Fruit fly (Drosophila melanogaster) whole organism: Measurements from ENCODE around the gene CG34245.

ENCODE experiments used
- CG8478 ChIP-seq: fragments of >200 bp; optimal IDR thresholded peaks from 2 replicates; lab custom pipeline; 2018; ENCODE audit warnings: inconsistent platforms
- Dll ChIP-seq: fragments of >200 bp; optimal IDR thresholded peaks from 2 replicates; lab custom pipeline; 2017
- EcR ChIP-seq, 2 experiments: fragments of >200 bp; optimal IDR thresholded peaks; 2 replicates each; lab custom pipeline; 2017; ENCODE audit warnings: missing biosample characterization in 2 of 2, missing genetic modification characterization in 2 of 2, missing genetic modification reagents in 2 of 2
- pan ChIP-seq: fragments of >200 bp; optimal IDR thresholded peaks from 2 replicates; lab custom pipeline; 2017
- psq ChIP-seq: fragments of >200 bp; optimal IDR thresholded peaks from 2 replicates; lab custom pipeline; 2017
- usp ChIP-seq: fragments of >200 bp; optimal IDR thresholded peaks from 2 replicates; lab custom pipeline; 2017; ENCODE audit warnings: missing biosample characterization, missing genetic modification characterization, mixed read lengths

The CG34245 gene

DNA sequence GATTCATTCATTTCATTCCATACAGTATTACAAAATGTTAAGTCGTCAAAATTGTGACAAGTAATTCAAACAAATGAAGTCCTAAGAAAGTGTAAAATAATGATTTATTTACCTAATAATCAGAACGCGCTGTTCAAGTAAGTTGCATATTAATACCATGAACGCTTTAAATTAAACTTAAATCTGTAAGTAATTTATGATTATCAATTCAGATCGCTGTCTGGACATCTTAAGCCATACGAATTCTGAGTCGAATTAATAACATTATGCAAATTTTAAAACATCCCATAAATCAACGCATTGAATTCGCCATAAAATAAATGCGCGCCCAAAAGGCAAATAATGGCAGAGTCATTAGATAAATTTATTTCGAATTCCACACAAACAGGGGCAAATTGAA is at the start of gene CG34245:
TSS of gene CG34245 (minus strand) at position 101 of the 400 bp plus-strand sequence.
- TF ChIP-seq psq (lab: Kevin White, UChicago) (no peak), usp (no peak), CG8478 (lab: Kevin White, UChicago) (no peak), EcR (GFP tag; optimal IDR thresholded peaks at IDR 0.05; lab: Kevin White, UChicago) (no peak), Dll (lab: Kevin White, UChicago) (no peak), pan (lab: Kevin White, UChicago) (no peak)

dm6 chr3L:14942769-14943168 is 48.6 kb upstream of the CG34245 start:
- TF ChIP-seq CG8478 (lab: Kevin White, UChicago): no peak
- TF ChIP-seq pan (lab: Kevin White, UChicago): no peak
- TF ChIP-seq EcR (GFP tag; optimal IDR thresholded peaks at IDR 0.05; lab: Kevin White, UChicago): no peak
- no peak for TF ChIP-seq psq (lab: Kevin White, UChicago)
- no peak for TF ChIP-seq Dll (lab: Kevin White, UChicago)
- TF ChIP-seq usp: no peak

- TF ChIP-seq pan (lab: Kevin White, UChicago) (no peak), CG8478 (lab: Kevin White, UChicago) (no peak), EcR (GFP tag; optimal IDR thresholded peaks at IDR 0.05; lab: Kevin White, UChicago) (no peak), usp (no peak), Dll (lab: Kevin White, UChicago) (no peak), psq (lab: Kevin White, UChicago) (no peak)
These were observed 31.4 kb upstream of the CG34245 start for dm6 chr3L:14925602-14926001.

DNA sequence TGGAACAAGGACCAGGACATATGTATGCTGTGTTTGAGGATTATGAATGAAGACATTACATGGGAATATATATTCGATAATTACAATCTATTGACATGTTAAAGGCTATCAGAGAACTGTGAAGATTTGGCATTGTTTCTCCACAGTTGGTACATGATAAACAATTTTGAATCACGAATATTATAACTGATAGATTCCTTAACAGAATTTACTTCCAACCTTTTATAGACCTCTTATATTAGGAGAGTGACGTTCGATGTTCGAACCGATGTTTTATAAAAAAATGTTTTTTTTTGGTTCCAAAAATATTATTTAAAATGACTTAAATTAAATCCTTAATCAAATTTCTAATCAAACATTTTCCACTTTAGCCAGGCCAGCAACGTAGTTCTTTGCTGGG is 9.3 kb upstream of the CG34245 start, which contains the start of gene DCX-EMAP:
TSS of gene DCX-EMAP (plus strand) at position 301 of the 400 bp plus-strand sequence.
- no peak for TF ChIP-seq Dll (lab: Kevin White, UChicago)
- no peak for TF ChIP-seq EcR (GFP tag; optimal IDR thresholded peaks at IDR 0.05; lab: Kevin White, UChicago)
- TF ChIP-seq usp: no peak
- TF ChIP-seq pan (lab: Kevin White, UChicago): no peak
- no peak for TF ChIP-seq psq (lab: Kevin White, UChicago)
- no peak for TF ChIP-seq CG8478 (lab: Kevin White, UChicago)

- no peak for TF ChIP-seq psq (lab: Kevin White, UChicago)
- no peak for TF ChIP-seq Dll (lab: Kevin White, UChicago)
- TF ChIP-seq EcR (GFP tag; optimal IDR thresholded peaks at IDR 0.05; lab: Kevin White, UChicago): no peak
- no peak for TF ChIP-seq CG8478 (lab: Kevin White, UChicago)
- no peak for TF ChIP-seq pan (lab: Kevin White, UChicago)
- TF ChIP-seq usp: no peak
These were observed 18.6 kb downstream of the CG34245 start for dm6 chr3L:14875608-14876007.

DNA sequence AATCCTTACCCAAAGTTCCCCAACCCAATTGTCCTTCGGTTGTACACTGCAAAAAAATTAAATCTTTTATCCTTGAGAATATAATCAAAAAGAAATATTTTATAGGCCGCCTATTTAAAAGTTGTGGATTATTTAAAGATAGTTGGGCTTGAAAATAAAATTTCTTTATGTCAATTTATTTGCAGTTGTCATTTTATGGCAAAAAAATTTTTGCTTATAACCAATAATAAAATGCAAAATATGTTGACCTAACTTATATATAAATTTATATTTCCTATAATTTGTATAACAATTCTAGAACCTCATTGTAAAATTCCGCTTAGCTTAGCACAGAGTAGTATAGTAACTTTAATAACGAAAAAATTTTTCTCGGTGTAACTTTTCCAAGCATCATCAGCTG is 46.8 kb downstream of the CG34245 start:
- TF ChIP-seq Dll (lab: Kevin White, UChicago): no peak
- TF ChIP-seq psq (lab: Kevin White, UChicago): no peak
- TF ChIP-seq EcR (GFP tag; optimal IDR thresholded peaks at IDR 0.05; lab: Kevin White, UChicago): no peak
- TF ChIP-seq usp: no peak
- TF ChIP-seq pan (lab: Kevin White, UChicago): no peak
- no peak for TF ChIP-seq CG8478 (lab: Kevin White, UChicago)
